Worm (Caenorhabditis elegans) whole organism, L4 larva: ENCODE data around the gene W08G11.5.

ENCODE experiments used
- D1046.2 ChIP-seq: fragments of 200-800 bp; sonication (Bioruptor generic); IDR thresholded peaks from 2 replicates; pipeline ENCODE4 v1.3.6; 2022; ENCODE audit warnings: missing genetic modification characterization, missing compliant biosample characterization
- F10B5.3 ChIP-seq: sonication (generic microtip); optimal IDR thresholded peaks from 2 replicates; lab custom pipeline; 2016; ENCODE audit warnings: mild to moderate bottlenecking, missing genetic modification characterization, missing compliant biosample characterization
- F26F4.8 ChIP-seq: fragments of 200-800 bp; sonication (Bioruptor generic); conservative IDR thresholded peaks from 2 replicates; pipeline ENCODE4 v1.3.6; 2022; ENCODE audit warnings: missing genetic modification characterization, missing compliant biosample characterization
- F44E2.7 ChIP-seq: fragments of 200-800 bp; sonication (Bioruptor generic); IDR thresholded peaks from 2 replicates; pipeline ENCODE4 v2.1.2; 2022; ENCODE audit warnings: missing genetic modification characterization, missing compliant biosample characterization
- F49E8.2 ChIP-seq: sonication (generic microtip); optimal IDR thresholded peaks from 2 replicates; lab custom pipeline; 2016; ENCODE audit warnings: missing compliant biosample characterization, mild to moderate bottlenecking, missing genetic modification characterization, borderline replicate concordance
- R02D3.7 ChIP-seq: fragments of 150-350 bp; sonication (generic microtip); optimal IDR thresholded peaks from 3 replicates; lab custom pipeline; 2014; ENCODE audit warnings: missing biosample characterization, missing genetic modification characterization
- Y5F2A.4 ChIP-seq: fragments of 200-800 bp; sonication (Bioruptor generic); optimal IDR thresholded peaks from 2 replicates; lab custom pipeline; 2018; ENCODE audit warnings: mild to moderate bottlenecking, missing genetic modification characterization, missing compliant biosample characterization
- Y75B8A.6 ChIP-seq: fragments of 200-800 bp; sonication (Bioruptor generic); IDR thresholded peaks from 2 replicates; pipeline ENCODE4 v1.3.6; 2022; ENCODE audit warnings: missing genetic modification reagents, missing genetic modification characterization, missing compliant biosample characterization
- ZK337.2 ChIP-seq: fragments of 200-800 bp; sonication (Bioruptor generic); IDR thresholded peaks from 2 replicates; pipeline ENCODE4 v1.3.6; 2022; ENCODE audit warnings: missing genetic modification reagents, missing genetic modification characterization, missing compliant biosample characterization
- ZK546.5 ChIP-seq, 2 experiments: sonication (generic microtip); optimal IDR thresholded peaks; 2 replicates each; lab custom pipeline; 2017; ENCODE audit warnings: missing biosample characterization in 2 of 2, missing genetic modification characterization in 2 of 2
- ama-1 ChIP-seq: fragments of 150-350 bp; optimal IDR thresholded peaks from 2 replicates; lab custom pipeline; 2014; ENCODE audit warnings: inconsistent platforms, mixed read lengths
- ceh-20 ChIP-seq: fragments of 200-800 bp; sonication (Bioruptor generic); IDR thresholded peaks from 2 replicates; pipeline ENCODE4 v1.3.6; 2022; ENCODE audit warnings: missing genetic modification reagents, missing genetic modification characterization, missing compliant biosample characterization
- ceh-62 ChIP-seq: sonication (generic microtip); optimal IDR thresholded peaks from 2 replicates; lab custom pipeline; 2017; ENCODE audit warnings: missing biosample characterization, missing genetic modification characterization
- ces-1 ChIP-seq: fragments of 150-350 bp; sonication (generic microtip); optimal IDR thresholded peaks from 4 replicates; lab custom pipeline; 2014; ENCODE audit warnings: missing biosample characterization, missing genetic modification reagents, missing genetic modification characterization
- cey-2 ChIP-seq: sonication (generic microtip); optimal IDR thresholded peaks from 3 replicates; lab custom pipeline; 2017; ENCODE audit warnings: missing genetic modification characterization, mild to moderate bottlenecking, missing compliant biosample characterization, antibody characterized with exemption, borderline replicate concordance; ENCODE audit not compliant: insufficient read depth
- ctbp-1 ChIP-seq: fragments of 200-800 bp; sonication (Bioruptor generic); IDR thresholded peaks from 2 replicates; pipeline ENCODE4 v1.3.6; 2022; ENCODE audit warnings: missing genetic modification reagents, missing genetic modification characterization, missing compliant biosample characterization
- daf-19 ChIP-seq: fragments of 200-800 bp; sonication (Bioruptor generic); conservative IDR thresholded peaks from 2 replicates; pipeline ENCODE4 v1.3.6; 2022; ENCODE audit warnings: missing genetic modification characterization, missing compliant biosample characterization
- daf-8 ChIP-seq: fragments of 200-800 bp; sonication (Bioruptor generic); IDR thresholded peaks from 2 replicates; pipeline ENCODE4 v1.3.6; 2022; ENCODE audit warnings: missing genetic modification characterization, missing compliant biosample characterization
- dmd-6 ChIP-seq: fragments of 200-800 bp; sonication (Bioruptor generic); IDR thresholded peaks from 2 replicates; pipeline ENCODE4 v1.3.6; 2022; ENCODE audit warnings: missing genetic modification reagents, missing genetic modification characterization, missing compliant biosample characterization
- egl-27 ChIP-seq: sonication (generic microtip); optimal IDR thresholded peaks from 3 replicates; lab custom pipeline; 2017; ENCODE audit warnings: missing biosample characterization, missing genetic modification reagents, missing genetic modification characterization
- hif-1 ChIP-seq, 2 experiments: sonication (generic microtip); optimal IDR thresholded peaks; 2 replicates each; lab custom pipeline; 2016 to 2017; ENCODE audit warnings: missing compliant biosample characterization in 2 of 2, missing genetic modification characterization in 2 of 2, missing genetic modification reagents in 2 of 2, missing genotype in 2 of 2, mild to moderate bottlenecking in 1 of 2
- hlh-11 ChIP-seq: fragments of 200-800 bp; sonication (Bioruptor generic); optimal IDR thresholded peaks from 2 replicates; lab custom pipeline; 2018; ENCODE audit warnings: mild to moderate bottlenecking, missing genetic modification characterization, missing compliant biosample characterization
- hlh-30 ChIP-seq: sonication (generic microtip); optimal IDR thresholded peaks from 2 replicates; lab custom pipeline; 2017; ENCODE audit warnings: antibody characterized with exemption, mild to moderate bottlenecking, missing genetic modification characterization, missing compliant biosample characterization; ENCODE audit not compliant: insufficient read depth
- lim-7 ChIP-seq: fragments of 200-800 bp; sonication (Bioruptor generic); IDR thresholded peaks from 2 replicates; pipeline ENCODE4 v1.3.6; 2022; ENCODE audit warnings: missing genetic modification characterization, missing compliant biosample characterization
- lin-1 ChIP-seq: fragments of 200-800 bp; sonication (Bioruptor generic); IDR thresholded peaks from 2 replicates; pipeline ENCODE4 v1.3.6; 2022; ENCODE audit warnings: missing genetic modification reagents, missing genetic modification characterization, missing compliant biosample characterization
- lin-15B ChIP-seq: fragments of 150-350 bp; sonication (generic microtip); optimal IDR thresholded peaks from 3 replicates; lab custom pipeline; 2014; ENCODE audit warnings: missing biosample characterization, missing genetic modification characterization
- lin-29 ChIP-seq: fragments of 200-800 bp; sonication (Bioruptor generic); IDR thresholded peaks from 2 replicates; pipeline ENCODE4 v1.3.6; 2022; ENCODE audit warnings: missing genetic modification reagents, missing genetic modification characterization, missing compliant biosample characterization
- lin-38 ChIP-seq: fragments of 200-800 bp; sonication (Bioruptor generic); IDR thresholded peaks from 2 replicates; pipeline ENCODE4 v1.3.6; 2022; ENCODE audit warnings: missing genetic modification reagents, missing genetic modification characterization, missing compliant biosample characterization
- lir-3 ChIP-seq: sonication (generic microtip); optimal IDR thresholded peaks from 2 replicates; lab custom pipeline; 2016; ENCODE audit warnings: mild to moderate bottlenecking, missing genetic modification characterization, missing compliant biosample characterization
- madf-5 ChIP-seq, 2 experiments: fragments of 200-800 bp; sonication (Bioruptor generic); IDR thresholded peaks; 2 replicates each; pipeline ENCODE4 v1.3.6; 2022; ENCODE audit warnings: missing compliant biosample characterization in 2 of 2, missing genetic modification characterization in 2 of 2
- mep-1 ChIP-seq: fragments of 150-350 bp; sonication (generic microtip); optimal IDR thresholded peaks from 3 replicates; lab custom pipeline; 2014; ENCODE audit warnings: missing biosample characterization, missing genetic modification characterization
- mxl-3 ChIP-seq: fragments of 200-800 bp; sonication (Bioruptor generic); optimal IDR thresholded peaks from 2 replicates; lab custom pipeline; 2018; ENCODE audit warnings: mild to moderate bottlenecking, missing genetic modification characterization, missing compliant biosample characterization
- nhr-11 ChIP-seq: fragments of 150-350 bp; optimal IDR thresholded peaks from 2 replicates; lab custom pipeline; 2014; ENCODE audit warnings: missing biosample characterization, missing genetic modification characterization
- nhr-25 ChIP-seq: sonication (generic microtip); optimal IDR thresholded peaks from 2 replicates; lab custom pipeline; 2017; ENCODE audit warnings: missing genetic modification characterization, mild to moderate bottlenecking, missing compliant biosample characterization, antibody characterized with exemption, moderate library complexity, borderline replicate concordance; ENCODE audit not compliant: insufficient read depth
- nhr-28 ChIP-seq: fragments of 150-350 bp; optimal IDR thresholded peaks from 2 replicates; lab custom pipeline; 2014; ENCODE audit warnings: missing biosample characterization, missing genetic modification characterization
- nhr-41 ChIP-seq: fragments of 200-800 bp; sonication (Bioruptor generic); IDR thresholded peaks from 2 replicates; pipeline ENCODE4 v1.3.6; 2022; ENCODE audit warnings: missing genetic modification reagents, missing genetic modification characterization, missing compliant biosample characterization
- nhr-48 ChIP-seq: sonication (generic microtip); optimal IDR thresholded peaks from 2 replicates; lab custom pipeline; 2016; ENCODE audit warnings: mild to moderate bottlenecking, missing genetic modification characterization, missing compliant biosample characterization
- nhr-76 ChIP-seq: fragments of 150-350 bp; optimal IDR thresholded peaks from 2 replicates; lab custom pipeline; 2014; ENCODE audit warnings: missing biosample characterization, missing genetic modification characterization
- php-3 ChIP-seq: fragments of 200-800 bp; sonication (Bioruptor generic); IDR thresholded peaks from 2 replicates; pipeline ENCODE4 v1.3.6; 2022; ENCODE audit warnings: missing genetic modification reagents, missing genetic modification characterization, missing compliant biosample characterization
- skn-1 ChIP-seq: fragments of 150-350 bp; optimal IDR thresholded peaks from 2 replicates; lab custom pipeline; 2014; ENCODE audit warnings: missing biosample characterization, missing genetic modification characterization
- snpc-1.2 ChIP-seq: fragments of 200-800 bp; sonication (Bioruptor generic); IDR thresholded peaks from 2 replicates; pipeline ENCODE4 v1.3.6; 2022; ENCODE audit warnings: missing genetic modification reagents, missing genetic modification characterization, missing compliant biosample characterization
- snpc-4 ChIP-seq: fragments of 150-350 bp; optimal IDR thresholded peaks from 2 replicates; lab custom pipeline; 2014; ENCODE audit warnings: missing biosample characterization, missing genetic modification characterization
- tra-1 ChIP-seq: fragments of 200-800 bp; sonication (Bioruptor generic); IDR thresholded peaks from 2 replicates; pipeline ENCODE4 v1.3.6; 2022; ENCODE audit warnings: missing genetic modification reagents, missing genetic modification characterization, missing compliant biosample characterization
- zag-1 ChIP-seq: fragments of 150-350 bp; optimal IDR thresholded peaks from 2 replicates; lab custom pipeline; 2014; ENCODE audit warnings: missing biosample characterization, missing genetic modification characterization
- zfp-3 ChIP-seq: fragments of 200-800 bp; sonication (Bioruptor generic); conservative IDR thresholded peaks from 2 replicates; pipeline ENCODE4 v1.3.6; 2022; ENCODE audit warnings: missing genetic modification reagents, missing genetic modification characterization, missing compliant biosample characterization
- zip-11 ChIP-seq: fragments of 200-800 bp; sonication (Bioruptor generic); IDR thresholded peaks from 2 replicates; pipeline ENCODE4 v1.3.6; 2022; ENCODE audit warnings: missing genetic modification characterization, missing compliant biosample characterization
- ztf-11 ChIP-seq: fragments of 150-350 bp; optimal IDR thresholded peaks from 2 replicates; lab custom pipeline; 2014; ENCODE audit warnings: missing biosample characterization, missing genetic modification characterization

W08G11.5 gene

DNA sequence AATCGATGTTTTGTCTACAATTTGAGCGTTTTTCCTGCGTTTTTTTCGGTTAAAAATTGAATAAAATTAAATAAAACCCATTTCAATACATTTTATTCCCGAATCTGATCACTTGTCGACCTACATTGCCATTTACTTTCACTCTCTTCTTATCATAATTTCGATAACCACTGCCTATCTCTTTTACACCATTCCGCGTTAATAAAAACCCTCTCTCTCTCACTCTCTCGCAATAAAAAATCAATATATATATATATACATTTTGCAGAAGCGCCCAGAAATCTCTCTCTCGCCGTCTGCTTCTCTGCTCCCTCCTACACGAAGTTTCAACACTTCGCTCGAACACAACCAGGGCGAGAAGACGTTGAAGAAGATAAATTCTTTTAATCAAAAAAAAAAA lies 10.9 kb upstream of the W08G11.5 start, which contains the start of gene pptr-1 (continued):
- TF ChIP-seq nhr-41 (GFP tag; lab: Robert Waterston, UW), result no peak

DNA sequence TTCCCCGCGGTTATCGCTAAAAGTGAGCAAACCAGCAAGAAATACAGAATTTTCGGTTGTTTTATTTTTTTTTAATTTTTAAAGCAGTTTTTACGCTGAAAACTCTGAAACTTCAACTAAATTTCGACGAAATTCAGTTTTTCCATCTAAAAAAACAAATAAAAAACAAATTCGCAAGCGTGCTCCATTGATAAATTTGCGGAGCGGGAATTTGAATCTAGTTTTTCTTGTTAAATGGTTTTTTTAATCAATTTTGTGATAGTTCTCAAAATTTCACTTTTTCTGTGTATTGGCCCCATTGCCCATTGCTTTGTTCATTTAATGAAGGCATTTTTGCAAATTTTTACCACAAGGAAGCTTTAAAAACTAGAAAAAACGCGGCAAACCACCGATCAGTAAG lies 10.5 kb upstream of the W08G11.5 start:
- TF ChIP-seq lin-38 (peak; percentile 90), ctbp-1 (GFP tag; lab: Robert Waterston, UW) (no peak), nhr-28 (tag; lab: Kevin White, UChicago) (no peak), zip-11 (GFP tag; lab: Robert Waterston, UW) (no peak), daf-19 (GFP tag; lab: Robert Waterston, UW) (no peak)

DNA sequence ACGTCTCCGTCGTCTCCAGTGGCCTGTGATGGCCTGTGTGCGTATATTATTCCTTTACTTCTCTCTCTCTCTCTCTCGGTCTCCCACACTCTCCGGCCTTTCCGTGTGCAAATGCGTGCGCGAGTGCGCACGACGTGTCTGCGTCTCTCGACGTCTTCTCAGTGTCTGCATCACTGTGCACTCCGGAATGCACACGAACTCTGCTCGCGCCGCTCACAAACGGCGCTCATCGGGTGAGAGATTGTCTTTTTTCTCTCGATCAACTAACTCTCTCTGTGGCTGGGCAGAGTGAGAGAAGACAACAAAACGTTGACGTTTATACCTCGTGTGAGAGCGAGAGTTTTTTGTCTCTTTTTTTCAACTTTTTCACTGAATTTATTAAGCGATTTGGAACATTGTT lies 9.6 kb upstream of the W08G11.5 start:
- TF ChIP-seq hlh-30 (tag; lab: Kevin White, UChicago), result peak; percentile 94
- no peak for TF ChIP-seq snpc-1.2
- peak in 1 of 2 experiments; percentile 80 for TF ChIP-seq hif-1 (tag; optimal IDR thresholded peaks at IDR 0.05; lab: Kevin White, UChicago)
- TF ChIP-seq lim-7 (GFP tag; lab: Robert Waterston, UW), result no peak
- no peak for TF ChIP-seq lin-15B (tag; lab: Kevin White, UChicago)
- no peak for TF ChIP-seq cey-2
- no peak for TF ChIP-seq madf-5 (GFP tag; IDR thresholded peaks at IDR 0.05; lab: Robert Waterston, UW)
- TF ChIP-seq hlh-11 (tag; lab: Kevin White, UChicago), result peak; percentile 97
- peak; percentile 14 for TF ChIP-seq F10B5.3
- TF ChIP-seq dmd-6 (GFP tag; lab: Robert Waterston, UW), result peak; percentile 96
- TF ChIP-seq lin-29, result 0 out of 2 replicates have a peak, but pooled peaks have one; percentile 45
- peak; percentile 50 for TF ChIP-seq nhr-25 (tag; lab: Kevin White, UChicago)
- peak; percentile 92 for TF ChIP-seq nhr-48 (tag; lab: Kevin White, UChicago)
- TF ChIP-seq daf-19 (GFP tag; lab: Robert Waterston, UW), result no peak
- TF ChIP-seq ceh-62 (tag; lab: Kevin White, UChicago), result no peak
- TF ChIP-seq Y75B8A.6 (GFP tag; lab: Robert Waterston, UW), result peak; percentile 36; the same call in 1 of the 2 replicates
- TF ChIP-seq nhr-28 (tag; lab: Kevin White, UChicago), result peak; percentile 84
- TF ChIP-seq ama-1 (lab: Kevin White, UChicago), result no peak
- TF ChIP-seq zfp-3 (GFP tag; lab: Robert Waterston, UW), result no peak; the same call in 1 of the 2 replicates
- TF ChIP-seq F49E8.2 (tag; lab: Kevin White, UChicago), result no peak
- TF ChIP-seq tra-1 (GFP tag; lab: Robert Waterston, UW), result peak; percentile 92
- no peak for TF ChIP-seq nhr-76 (tag; lab: Kevin White, UChicago)
- TF ChIP-seq Y5F2A.4, result no peak
- no peak for TF ChIP-seq egl-27
- TF ChIP-seq F26F4.8, result no peak
- TF ChIP-seq nhr-41 (GFP tag; lab: Robert Waterston, UW), result no peak
- peak; percentile 89 for TF ChIP-seq php-3
- TF ChIP-seq R02D3.7 (tag; lab: Kevin White, UChicago), result no peak
- no peak for TF ChIP-seq ZK546.5 (tag; optimal IDR thresholded peaks at IDR 0.05; lab: Kevin White, UChicago)
- TF ChIP-seq daf-8 (GFP tag; lab: Robert Waterston, UW), result no peak
- TF ChIP-seq ces-1 (GFP tag; lab: Kevin White, UChicago), result no peak
- TF ChIP-seq F44E2.7 (GFP tag; lab: Robert Waterston, UW), result no peak
- TF ChIP-seq zag-1, result no peak
- peak; percentile 91 for TF ChIP-seq mxl-3 (GFP tag; lab: Kevin White, UChicago)
- TF ChIP-seq ctbp-1 (GFP tag; lab: Robert Waterston, UW), result peak; percentile 92
- TF ChIP-seq lin-1, result peak; percentile 90
- no peak for TF ChIP-seq lir-3 (tag; lab: Kevin White, UChicago)
- no peak for TF ChIP-seq snpc-4 (tag; lab: Kevin White, UChicago)
- no peak for TF ChIP-seq D1046.2 (GFP tag; lab: Robert Waterston, UW)
- TF ChIP-seq skn-1 (tag; lab: Kevin White, UChicago), result no peak
- no peak for TF ChIP-seq ztf-11 (tag; lab: Kevin White, UChicago)
- TF ChIP-seq nhr-11 (tag; lab: Kevin White, UChicago), result peak; percentile 68
- TF ChIP-seq ceh-20 (GFP tag; lab: Robert Waterston, UW), result peak; percentile 83
- TF ChIP-seq mep-1 (tag; lab: Kevin White, UChicago), result peak; percentile 93
- TF ChIP-seq ZK337.2, result no peak
